Fruit fly (Drosophila melanogaster) whole organism: Measurements from ENCODE around the gene CG13306.

Experiments
- CG8478 ChIP-seq: fragments of >200 bp; optimal IDR thresholded peaks from 2 replicates; lab custom pipeline; 2018; ENCODE audit warnings: inconsistent platforms
- EcR ChIP-seq, 2 experiments: fragments of >200 bp; optimal IDR thresholded peaks; 2 replicates each; lab custom pipeline; 2017; ENCODE audit warnings: missing biosample characterization in 2 of 2, missing genetic modification characterization in 2 of 2, missing genetic modification reagents in 2 of 2
- psq ChIP-seq: fragments of >200 bp; optimal IDR thresholded peaks from 2 replicates; lab custom pipeline; 2017

DNA sequence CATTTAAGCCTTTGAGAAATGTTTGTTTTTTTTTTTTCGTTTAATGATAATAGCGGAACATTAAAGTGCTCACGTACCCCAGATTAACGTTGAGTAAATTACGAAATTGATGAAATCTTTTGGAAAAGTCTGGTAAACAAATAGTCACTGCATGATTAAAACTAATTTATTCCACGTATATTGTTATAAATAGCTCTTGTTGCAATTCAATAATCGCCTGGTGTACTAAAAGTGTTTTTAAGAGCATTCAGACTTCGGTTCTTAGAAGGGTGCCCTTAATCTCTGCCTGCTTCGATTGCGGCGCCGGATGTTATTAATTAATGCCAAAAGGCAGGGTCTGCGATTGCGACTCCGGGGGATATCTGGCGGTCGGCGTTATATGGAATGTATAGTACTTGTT, 40.7 kb downstream of the CG13306 start:
- TF ChIP-seq CG8478 (lab: Kevin White, UChicago) (no peak), psq (lab: Kevin White, UChicago) (no peak), EcR (GFP tag; optimal IDR thresholded peaks at IDR 0.05; lab: Kevin White, UChicago) (no peak)
